Fruit fly (Drosophila melanogaster): ENCODE results near the gene lectin-30A.

The lectin-30A gene

dm6 chr2L:9223266-9223665, 31.4 kb downstream of the lectin-30A start:
- TF ChIP-seq CG8478 (optimal IDR thresholded peaks at IDR 0.05) (no peak), CTCF (optimal IDR thresholded peaks at IDR 0.05) (no peak)

dm6 chr2L:9215899-9216298, 38.8 kb downstream of the lectin-30A start:
- TF ChIP-seq CG8478 (optimal IDR thresholded peaks at IDR 0.05) (no peak), CTCF (optimal IDR thresholded peaks at IDR 0.05) (no peak)

DNA sequence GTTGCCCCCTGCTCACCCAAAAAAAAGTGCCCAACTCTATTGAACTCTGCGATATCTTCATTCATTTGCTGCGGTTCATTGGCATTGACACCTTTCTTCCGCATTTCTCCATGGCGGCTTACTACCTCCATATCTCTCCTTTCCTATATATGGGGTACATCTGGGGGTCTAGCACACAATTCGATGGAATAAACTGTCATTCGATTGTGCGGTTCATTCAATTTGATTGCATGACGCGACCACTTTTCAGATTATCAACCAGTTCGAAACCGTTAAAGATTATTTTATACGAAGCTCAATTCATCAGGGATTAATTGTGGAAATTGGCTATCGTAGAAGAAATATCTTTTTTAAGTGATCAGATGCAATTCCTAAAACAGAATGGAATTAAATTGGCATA, 41.0 kb downstream of the lectin-30A start:
- TF ChIP-seq CG8478 (optimal IDR thresholded peaks at IDR 0.05) (no peak), CTCF (optimal IDR thresholded peaks at IDR 0.05) (no peak)

DNA sequence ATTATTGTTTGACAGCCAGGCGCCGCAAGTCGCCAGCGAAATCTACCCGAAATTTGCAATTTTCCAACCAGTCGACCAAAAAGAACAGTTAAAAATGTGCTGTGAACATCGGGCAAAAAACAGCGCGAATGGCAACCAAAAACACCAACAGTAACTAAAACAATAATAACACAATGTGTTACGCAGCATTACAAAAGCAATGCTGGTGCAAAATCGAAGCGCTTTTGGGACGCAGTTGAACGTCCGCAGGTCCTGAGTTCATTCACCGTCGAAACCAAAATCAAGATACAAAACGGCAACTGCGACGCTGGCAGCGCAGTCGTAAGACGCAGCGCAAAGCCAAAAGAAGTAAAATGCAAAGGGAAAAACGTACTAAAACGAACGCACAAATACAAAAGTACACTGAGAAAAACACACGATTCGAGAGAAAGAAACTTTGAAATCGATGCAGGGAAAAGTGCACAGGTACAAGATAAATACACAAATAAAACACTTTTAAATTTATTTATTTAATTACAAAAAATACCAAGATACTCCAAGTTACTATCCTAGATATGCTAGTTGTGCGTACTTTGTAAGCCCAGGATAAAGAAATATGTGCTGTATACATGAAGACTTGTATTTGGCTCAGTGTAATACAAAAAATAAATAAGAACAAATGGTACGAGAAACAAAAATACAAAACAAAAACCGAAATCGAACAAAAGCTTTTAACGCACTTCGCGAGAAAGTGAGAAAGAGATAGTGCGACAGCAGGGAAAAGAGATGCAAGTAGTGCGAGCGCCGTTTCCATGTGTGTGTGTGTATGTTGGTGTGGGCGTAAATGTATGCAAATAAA, 43.6 kb downstream of the lectin-30A start:
- no peak for TF ChIP-seq CG8478 (optimal IDR thresholded peaks at IDR 0.05)
- TF ChIP-seq CTCF (optimal IDR thresholded peaks at IDR 0.05) = no peak

DNA sequence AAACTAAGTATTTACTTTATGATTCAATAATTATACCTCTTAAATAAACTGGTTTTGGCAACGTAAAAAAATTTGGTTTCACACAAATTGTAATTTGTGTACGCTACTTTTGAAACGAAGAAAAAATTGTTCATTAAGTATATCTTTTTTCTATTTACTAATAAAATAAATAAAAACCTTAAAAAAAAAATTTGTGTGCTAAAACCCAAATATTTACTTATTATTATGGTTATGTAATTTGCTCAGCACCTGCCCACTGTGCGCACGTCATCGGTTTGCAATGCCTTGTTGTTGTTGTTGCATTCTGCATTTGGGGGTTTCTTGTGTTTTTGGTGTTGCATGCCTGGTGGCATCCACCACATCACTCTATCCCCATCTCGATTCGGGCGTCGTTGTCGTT, 47.5 kb downstream of the lectin-30A start:
- TF ChIP-seq CG8478 (optimal IDR thresholded peaks at IDR 0.05) (no peak), CTCF (optimal IDR thresholded peaks at IDR 0.05) (no peak)

dm6 chr2L:9206401-9206800, 48.3 kb downstream of the lectin-30A start:
- TF ChIP-seq CG8478 (optimal IDR thresholded peaks at IDR 0.05) = no peak
- TF ChIP-seq CTCF (optimal IDR thresholded peaks at IDR 0.05) = no peak

- TF ChIP-seq CTCF (optimal IDR thresholded peaks at IDR 0.05) (no peak), CG8478 (optimal IDR thresholded peaks at IDR 0.05) (no peak)
These were observed 49.5 kb downstream of the lectin-30A start for dm6 chr2L:9205133-9205615.

All from S2 (cell line).